Worm (Caenorhabditis elegans) whole organism, mixed stage, embryonic: ENCODE data around the gene srt-33.

Experiments used
- ces-1 ChIP-seq: fragments of 150-350 bp; optimal IDR thresholded peaks from 2 replicates; lab custom pipeline; 2014; ENCODE audit warnings: missing biosample characterization, missing genetic modification reagents, missing genetic modification characterization
- lin-13 ChIP-seq: fragments of 150-350 bp; optimal IDR thresholded peaks from 2 replicates; lab custom pipeline; 2014; ENCODE audit warnings: missing biosample characterization, missing genetic modification characterization
- nhr-237 ChIP-seq: fragments of 150-350 bp; optimal IDR thresholded peaks from 2 replicates; lab custom pipeline; 2014; ENCODE audit warnings: missing biosample characterization, missing genetic modification characterization
- nhr-28 ChIP-seq: fragments of 150-350 bp; optimal IDR thresholded peaks from 2 replicates; lab custom pipeline; 2014; ENCODE audit warnings: missing biosample characterization, missing genetic modification characterization
- unc-62 ChIP-seq: fragments of 150-350 bp; optimal IDR thresholded peaks from 2 replicates; lab custom pipeline; 2014; ENCODE audit warnings: missing biosample characterization, missing genetic modification reagents, missing genetic modification characterization

- TF ChIP-seq unc-62 (GFP tag; lab: Kevin White, UChicago) (no peak), lin-13 (no peak), ces-1 (no peak), nhr-237 (no peak), nhr-28 (tag; lab: Kevin White, UChicago) (no peak)
These were observed 18.8 kb downstream of the srt-33 start, which contains the start of gene F40G12.2 for ce11 chrV:14260831-14261230.
